Worm (Caenorhabditis elegans): Measurements from ENCODE around the gene srg-45.

- TF ChIP-seq ama-1 (optimal IDR thresholded peaks at IDR 0.05) (no peak), hnd-1 (tag; optimal IDR thresholded peaks at IDR 0.05) (no peak), ceh-13 (GFP tag; optimal IDR thresholded peaks at IDR 0.05) (no peak), pes-1 (GFP tag; IDR thresholded peaks at IDR 0.05) (no peak), sea-1 (GFP tag; conservative IDR thresholded peaks at IDR 0.05) (no peak), tbx-37 (GFP tag; conservative IDR thresholded peaks at IDR 0.05) (no peak)
These were observed 50.3 kb downstream of the srg-45 start for ce11 chrV:12357632-12358031.
